Fruit fly (Drosophila melanogaster) whole organism, embryonic: Measurements from ENCODE around the gene rho-4.
"Not testable (repeated sequence)": the region's sequence is repeated elsewhere in the genome, so short reads cannot be mapped to it uniquely, and the experiment has no call there.

Source experiments
- CG13894 ChIP-seq: fragments of 200-800 bp; sonication (Bioruptor generic); optimal IDR thresholded peaks from 3 replicates; lab custom pipeline; 2018; ENCODE audit warnings: missing biosample characterization, mild to moderate bottlenecking, missing genetic modification characterization, moderate library complexity
- CG17186 ChIP-seq: fragments of 200-800 bp; sonication (Bioruptor generic); optimal IDR thresholded peaks from 3 replicates; lab custom pipeline; 2017; ENCODE audit warnings: missing biosample characterization, missing genetic modification reagents, missing genetic modification characterization
- CG3995 ChIP-seq: fragments of 200-800 bp; sonication (Bioruptor generic); optimal IDR thresholded peaks from 3 replicates; lab custom pipeline; 2016; ENCODE audit warnings: missing biosample characterization, missing genetic modification characterization
- CG4424 ChIP-seq: fragments of 200-800 bp; sonication (Bioruptor generic); optimal IDR thresholded peaks from 3 replicates; lab custom pipeline; 2016; ENCODE audit warnings: missing biosample characterization, missing genetic modification characterization
- slp2 ChIP-seq: fragments of 200-800 bp; sonication (Bioruptor generic); optimal IDR thresholded peaks from 2 replicates; lab custom pipeline; 2016; ENCODE audit warnings: missing biosample characterization, missing genetic modification characterization

dm6 chrX:11633199-11633598, 33.6 kb downstream of the rho-4 start:
- not testable (repeated sequence) for TF ChIP-seq CG17186 (GFP tag; lab: Kevin White, UChicago); CG13894 (tag; lab: Kevin White, UChicago); slp2 (GFP tag; lab: Kevin White, UChicago); CG3995 (GFP tag; lab: Kevin White, UChicago); CG4424 (GFP tag; lab: Kevin White, UChicago)
